Worm (Caenorhabditis elegans): Measurements from ENCODE around the gene rin-1.
A peak's percentile ranks its signal among the peaks of the same experiment; 100 is the strongest.

- TF ChIP-seq dao-5 (tag; optimal IDR thresholded peaks at IDR 0.05) (no peak), him-1 (tag; optimal IDR thresholded peaks at IDR 0.05) (peak; percentile 38), W03F9.2 (tag; optimal IDR thresholded peaks at IDR 0.05) (no peak)
Measured at ce11 chrV:14851206-14851605, 35.8 kb upstream of the rin-1 start.
